Fruit fly (Drosophila melanogaster) whole organism, embryonic: ENCODE data around the gene Gart.
A peak's percentile ranks its signal among the peaks of the same experiment; 100 is the strongest.

ENCODE experiments used
- Bteb2 ChIP-seq: fragments of 200-800 bp; sonication (Bioruptor generic); optimal IDR thresholded peaks from 2 replicates; lab custom pipeline; 2016; ENCODE audit warnings: missing biosample characterization, missing genetic modification characterization
- C15 ChIP-seq: fragments of 200-800 bp; sonication (Bioruptor generic); IDR thresholded peaks from 3 replicates; pipeline ENCODE4 v1.3.6; 2022; ENCODE audit warnings: missing biosample characterization, missing genetic modification characterization
- CG13296 ChIP-seq: fragments of 200-800 bp; sonication (Bioruptor generic); optimal IDR thresholded peaks from 3 replicates; lab custom pipeline; 2018; ENCODE audit warnings: missing biosample characterization, mild to moderate bottlenecking, missing genetic modification characterization
- CG13894 ChIP-seq: fragments of 200-800 bp; sonication (Bioruptor generic); optimal IDR thresholded peaks from 3 replicates; lab custom pipeline; 2018; ENCODE audit warnings: missing biosample characterization, mild to moderate bottlenecking, missing genetic modification characterization, moderate library complexity
- CG15479 ChIP-seq: fragments of 200-800 bp; sonication (Bioruptor generic); optimal IDR thresholded peaks from 3 replicates; lab custom pipeline; 2019; ENCODE audit warnings: missing biosample characterization, mild to moderate bottlenecking, missing genetic modification characterization, moderate library complexity
- CG16815 ChIP-seq: fragments of 200-800 bp; sonication (Bioruptor generic); optimal IDR thresholded peaks from 3 replicates; lab custom pipeline; 2017; ENCODE audit warnings: missing biosample characterization, mild to moderate bottlenecking, missing genetic modification characterization
- CG18599 ChIP-seq: fragments of 200-800 bp; sonication (Bioruptor generic); optimal IDR thresholded peaks from 3 replicates; lab custom pipeline; 2017; ENCODE audit warnings: missing biosample characterization, missing genetic modification characterization, mild to moderate bottlenecking, moderate library complexity, missing genetic modification reagents
- CG2712 ChIP-seq: fragments of 200-800 bp; optimal IDR thresholded peaks from 3 replicates; lab custom pipeline; 2019; ENCODE audit warnings: missing biosample characterization, mild to moderate bottlenecking, missing genetic modification characterization, moderate library complexity
- CG30020 ChIP-seq: fragments of 200-800 bp; optimal IDR thresholded peaks from 2 replicates; lab custom pipeline; 2019; ENCODE audit warnings: missing biosample characterization, mild to moderate bottlenecking, missing genetic modification characterization, moderate library complexity
- CG32767 ChIP-seq: fragments of 200-800 bp; sonication (Bioruptor generic); IDR thresholded peaks from 2 replicates; pipeline ENCODE4 v1.3.6; 2022; ENCODE audit warnings: missing biosample characterization, missing genetic modification characterization
- CG34224 ChIP-seq: fragments of 200-800 bp; sonication (Bioruptor generic); IDR thresholded peaks from 3 replicates; pipeline ENCODE4 v1.3.6; 2022; ENCODE audit warnings: missing biosample characterization, missing genetic modification characterization; ENCODE audit not compliant: partially characterized antibody
- CG34422 ChIP-seq: fragments of 200-800 bp; sonication (Bioruptor generic); IDR thresholded peaks from 3 replicates; pipeline ENCODE4 v1.3.6; 2022; ENCODE audit warnings: missing biosample characterization, missing genetic modification characterization
- CG3726 ChIP-seq: fragments of 200-800 bp; sonication (Bioruptor generic); IDR thresholded peaks from 3 replicates; pipeline ENCODE4, ENCODE4 v1.3.6; 2022; ENCODE audit warnings: missing biosample characterization, missing genetic modification characterization
- CG3847 ChIP-seq: fragments of 200-800 bp; sonication (Bioruptor generic); IDR thresholded peaks from 2 replicates; pipeline ENCODE4 v1.3.6; 2022; ENCODE audit warnings: missing biosample characterization, missing genetic modification characterization
- CG4707 ChIP-seq: fragments of 200-800 bp; sonication (Bioruptor generic); optimal IDR thresholded peaks from 2 replicates; lab custom pipeline; 2018; ENCODE audit warnings: missing biosample characterization, mild to moderate bottlenecking, missing genetic modification characterization, moderate library complexity
- CG6791 ChIP-seq: fragments of 200-800 bp; sonication (Bioruptor generic); IDR thresholded peaks from 3 replicates; pipeline ENCODE4 v1.3.6; 2022; ENCODE audit warnings: missing biosample characterization, missing genetic modification characterization; ENCODE audit not compliant: partially characterized antibody
- CG7786 ChIP-seq: fragments of 200-800 bp; sonication (Bioruptor generic); optimal IDR thresholded peaks from 2 replicates; lab custom pipeline; 2016; ENCODE audit warnings: missing biosample characterization, missing genetic modification characterization
- CG7987 ChIP-seq: fragments of 200-800 bp; sonication (Bioruptor generic); optimal IDR thresholded peaks from 2 replicates; lab custom pipeline; 2018; ENCODE audit warnings: missing biosample characterization, mild to moderate bottlenecking, missing genetic modification characterization, moderate library complexity
- CG8290 ChIP-seq, 3 experiments: fragments of 200-800 bp; sonication (Bioruptor generic); optimal IDR thresholded peaks; 2 replicates each; lab custom pipeline; 2016 to 2019; ENCODE audit warnings: missing biosample characterization in 3 of 3, missing genetic modification characterization in 3 of 3, mild to moderate bottlenecking in 2 of 3, moderate library complexity in 1 of 3
- CG8924 ChIP-seq: fragments of 200-800 bp; optimal IDR thresholded peaks from 3 replicates; lab custom pipeline; 2019; ENCODE audit warnings: missing biosample characterization, mild to moderate bottlenecking, missing genetic modification characterization, moderate library complexity
- CG9876 ChIP-seq: fragments of 200-800 bp; sonication (Bioruptor generic); optimal IDR thresholded peaks from 2 replicates; lab custom pipeline; 2016; ENCODE audit warnings: missing biosample characterization, missing genetic modification characterization
- D ChIP-seq, 2 experiments: fragments of 200-800 bp in 1 of 2; fragments of >200 bp in 1 of 2; sonication (Bioruptor generic) in 1 of 2; optimal IDR thresholded peaks; 2 replicates in 1 of 2; 3 replicates in 1 of 2; lab custom pipeline; 2017; ENCODE audit warnings: mild to moderate bottlenecking in 1 of 2, missing biosample characterization in 1 of 2, missing genetic modification characterization in 1 of 2, missing genetic modification reagents in 1 of 2
- Dfd ChIP-seq, 2 experiments: fragments of >200 bp; optimal IDR thresholded peaks; 2 replicates each; lab custom pipeline; 2017; ENCODE audit warnings: missing biosample characterization in 2 of 2, missing genetic modification characterization in 2 of 2
- H15 ChIP-seq: fragments of 200-800 bp; sonication (Bioruptor generic); IDR thresholded peaks from 3 replicates; pipeline ENCODE4 v1.3.6; 2022; ENCODE audit warnings: missing biosample characterization, missing genetic modification characterization
- HmgD ChIP-seq: fragments of 200-800 bp; sonication (Bioruptor generic); optimal IDR thresholded peaks from 3 replicates; lab custom pipeline; 2016; ENCODE audit warnings: missing biosample characterization, missing genetic modification characterization
- MBD-R2 ChIP-seq: fragments of 200-800 bp; sonication (Bioruptor generic); IDR thresholded peaks from 2 replicates; pipeline ENCODE4 v1.3.6; 2022; ENCODE audit warnings: missing biosample characterization, missing genetic modification characterization
- MESR4 ChIP-seq: fragments of 200-800 bp; sonication (Bioruptor generic); optimal IDR thresholded peaks from 2 replicates; lab custom pipeline; 2018; ENCODE audit warnings: missing biosample characterization, mild to moderate bottlenecking, missing genetic modification characterization, moderate library complexity
- Max ChIP-seq: fragments of 200-800 bp; sonication (Bioruptor generic); optimal IDR thresholded peaks from 2 replicates; lab custom pipeline; 2016; ENCODE audit warnings: missing biosample characterization, mild to moderate bottlenecking, missing genetic modification characterization
- Med ChIP-seq: fragments of 200-800 bp; sonication (Bioruptor generic); peaks from one replicate; lab custom pipeline; 2016; ENCODE audit warnings: missing biosample characterization, missing genetic modification characterization, mild to moderate bottlenecking, inconsistent platforms, moderate library complexity
- NC2β ChIP-seq: fragments of 200-800 bp; sonication (Bioruptor generic); optimal IDR thresholded peaks from 2 replicates; lab custom pipeline; 2016; ENCODE audit warnings: missing biosample characterization, missing genetic modification characterization
- bigmax ChIP-seq: fragments of 200-800 bp; sonication (Bioruptor generic); optimal IDR thresholded peaks from 2 replicates; lab custom pipeline; 2018; ENCODE audit warnings: missing biosample characterization, mild to moderate bottlenecking, missing genetic modification characterization
- cg ChIP-seq: fragments of 200-800 bp; sonication (Bioruptor generic); optimal IDR thresholded peaks from 3 replicates; lab custom pipeline; 2019; ENCODE audit warnings: missing biosample characterization, mild to moderate bottlenecking, missing genetic modification characterization, moderate library complexity
- chm ChIP-seq: fragments of 200-800 bp; sonication (Bioruptor generic); IDR thresholded peaks from 2 replicates; pipeline ENCODE4 v1.3.6; 2022; ENCODE audit warnings: missing biosample characterization, missing genetic modification characterization
- ewg ChIP-seq: fragments of 200-800 bp; sonication (Bioruptor generic); optimal IDR thresholded peaks from 3 replicates; lab custom pipeline; 2017; ENCODE audit warnings: mild to moderate bottlenecking, missing biosample characterization, missing genetic modification reagents, missing genetic modification characterization
- fu2 ChIP-seq: fragments of 200-800 bp; sonication (Bioruptor generic); optimal IDR thresholded peaks from 2 replicates; lab custom pipeline; 2016; ENCODE audit warnings: missing biosample characterization, missing genetic modification characterization
- ken ChIP-seq: fragments of 200-800 bp; sonication (Bioruptor generic); IDR thresholded peaks from 3 replicates; pipeline ENCODE4 v1.3.6; 2022; ENCODE audit warnings: missing biosample characterization, missing genetic modification characterization
- luna ChIP-seq: fragments of 200-800 bp; sonication (Bioruptor generic); optimal IDR thresholded peaks from 2 replicates; lab custom pipeline; 2016; ENCODE audit warnings: missing biosample characterization, missing genetic modification characterization
- maf-S ChIP-seq: fragments of 200-800 bp; sonication (Bioruptor generic); optimal IDR thresholded peaks from 2 replicates; lab custom pipeline; 2016; ENCODE audit warnings: missing biosample characterization, missing genetic modification characterization
- nau ChIP-seq: fragments of 200-800 bp; sonication (Bioruptor generic); optimal IDR thresholded peaks from 3 replicates; lab custom pipeline; 2017; ENCODE audit warnings: missing biosample characterization, mild to moderate bottlenecking, missing genetic modification characterization, missing genetic modification reagents
- psq ChIP-seq: fragments of 200-800 bp; sonication (Bioruptor generic); optimal IDR thresholded peaks from 2 replicates; lab custom pipeline; 2017; ENCODE audit warnings: missing biosample characterization, missing genetic modification characterization
- pzg ChIP-seq: fragments of 200-800 bp; sonication (Bioruptor generic); optimal IDR thresholded peaks from 3 replicates; lab custom pipeline; 2018; ENCODE audit warnings: missing biosample characterization, mild to moderate bottlenecking, missing genetic modification characterization, moderate library complexity
- rib ChIP-seq: fragments of 200-800 bp; sonication (Bioruptor generic); IDR thresholded peaks from 2 replicates; pipeline ENCODE4 v1.3.6; 2022; ENCODE audit warnings: missing biosample characterization, missing genetic modification characterization
- sc ChIP-seq, 3 experiments: fragments of >200 bp in 2 of 3; fragments of 200-800 bp in 1 of 3; sonication (Bioruptor generic) in 1 of 3; optimal IDR thresholded peaks; 2 replicates in 2 of 3; 3 replicates in 1 of 3; lab custom pipeline; 2017; ENCODE audit warnings: mild to moderate bottlenecking in 1 of 3, missing biosample characterization in 1 of 3, missing genetic modification characterization in 1 of 3, missing genetic modification reagents in 1 of 3
- sens ChIP-seq: fragments of 200-800 bp; sonication (Bioruptor generic); peaks from one replicate; lab custom pipeline; 2016; ENCODE audit warnings: missing biosample characterization, missing genetic modification characterization
- sug ChIP-seq: fragments of 200-800 bp; optimal IDR thresholded peaks from 2 replicates; lab custom pipeline; 2019; ENCODE audit warnings: missing biosample characterization, mild to moderate bottlenecking, missing genetic modification characterization, moderate library complexity
- tin ChIP-seq: fragments of 200-800 bp; sonication (Bioruptor generic); optimal IDR thresholded peaks from 3 replicates; lab custom pipeline; 2016; ENCODE audit warnings: missing biosample characterization, missing genetic modification characterization
- wek ChIP-seq: fragments of 200-800 bp; sonication (Bioruptor generic); optimal IDR thresholded peaks from 3 replicates; lab custom pipeline; 2018; ENCODE audit warnings: missing biosample characterization, mild to moderate bottlenecking, missing genetic modification characterization, moderate library complexity

The Gart gene

DNA sequence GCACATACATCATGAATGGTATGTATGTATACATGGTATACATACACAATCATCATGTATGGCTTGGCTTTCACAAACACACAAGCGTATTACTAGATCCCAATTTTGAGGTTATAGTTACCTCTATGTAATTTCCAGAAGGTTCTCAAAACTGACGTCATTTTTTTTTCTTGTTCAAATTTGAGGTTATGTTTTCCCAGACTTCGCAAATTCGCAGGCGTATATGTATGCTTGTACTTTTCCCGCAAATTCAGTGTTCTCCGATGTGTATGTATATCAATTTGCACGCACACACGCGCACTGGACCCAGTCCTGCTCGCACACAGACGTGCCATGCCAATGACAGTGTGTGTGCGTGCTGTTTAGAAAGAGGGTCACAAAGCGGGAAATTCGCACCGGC, 57.4 kb downstream of the Gart start (continued):
- TF ChIP-seq tin (GFP tag; lab: Kevin White, UChicago), result no peak
- TF ChIP-seq Max (GFP tag; lab: Kevin White, UChicago), result no peak
- TF ChIP-seq ewg, result peak; percentile 85
- TF ChIP-seq CG13894 (tag; lab: Kevin White, UChicago), result peak; percentile 63
- peak; percentile 12 for TF ChIP-seq wek (GFP tag; lab: Kevin White, UChicago)
- peak; percentile 43 for TF ChIP-seq MESR4 (GFP tag; lab: Kevin White, UChicago)
- TF ChIP-seq CG18599 (GFP tag; lab: Kevin White, UChicago), result no peak
- no peak for TF ChIP-seq CG4707 (GFP tag; lab: Kevin White, UChicago)
- no peak for TF ChIP-seq CG2712 (tag; lab: Kevin White, UChicago)
- TF ChIP-seq MBD-R2 (GFP tag; lab: Robert Waterston, UW), result peak; percentile 31; the same call in 1 of the 2 replicates
- TF ChIP-seq chm, result peak; percentile 40; the same call in 1 of the 2 replicates
- peak; percentile 56; the same call in 2 of the 3 replicates for TF ChIP-seq CG34422 (GFP tag; lab: Robert Waterston, UW)
- no peak for TF ChIP-seq sc (optimal IDR thresholded peaks at IDR 0.05; lab: Kevin White, UChicago)
- no peak for TF ChIP-seq sc (GFP tag; optimal IDR thresholded peaks at IDR 0.05; lab: Kevin White, UChicago)
- peak; percentile 9 for TF ChIP-seq CG13296 (GFP tag; lab: Kevin White, UChicago)
- TF ChIP-seq CG3847 (GFP tag; lab: Robert Waterston, UW), result no peak
- TF ChIP-seq rib (GFP tag; lab: Robert Waterston, UW), result peak; percentile 29; the same call in 1 of the 2 replicates
- no peak for TF ChIP-seq H15 (GFP tag; lab: Robert Waterston, UW)
- no peak for TF ChIP-seq fu2 (GFP tag; lab: Kevin White, UChicago)
- no peak for TF ChIP-seq CG9876 (GFP tag; lab: Kevin White, UChicago)
- TF ChIP-seq CG15479 (GFP tag; lab: Kevin White, UChicago), result peak; percentile 71
- no peak for TF ChIP-seq CG7786 (GFP tag; lab: Kevin White, UChicago)
- peak; percentile 20 for TF ChIP-seq CG8924 (tag; lab: Kevin White, UChicago)
- peak; percentile 26; the same call in 1 of the 3 replicates for TF ChIP-seq CG34224 (GFP tag; lab: Robert Waterston, UW)
- no peak for TF ChIP-seq CG3726 (GFP tag; lab: Robert Waterston, UW)
- peak; percentile 48 for TF ChIP-seq sens (GFP tag; lab: Kevin White, UChicago)
- no peak for TF ChIP-seq CG7987
- TF ChIP-seq Med, result peak; percentile 43
- TF ChIP-seq CG32767 (GFP tag; lab: Robert Waterston, UW), result peak; percentile 95
- TF ChIP-seq Bteb2 (GFP tag; lab: Kevin White, UChicago), result no peak
- no peak for TF ChIP-seq ken (GFP tag; lab: Robert Waterston, UW)
- TF ChIP-seq CG30020, result peak; percentile 51
- TF ChIP-seq CG16815, result no peak
- TF ChIP-seq Dfd (GFP tag; optimal IDR thresholded peaks at IDR 0.05; lab: Kevin White, UChicago), result no peak
- TF ChIP-seq luna (GFP tag; lab: Kevin White, UChicago), result no peak
- TF ChIP-seq nau (GFP tag; lab: Kevin White, UChicago), result no peak
- peak; percentile 99 for TF ChIP-seq CG8290 (GFP tag; optimal IDR thresholded peaks at IDR 0.05; lab: Kevin White, UChicago)
- TF ChIP-seq CG8290 (tag; optimal IDR thresholded peaks at IDR 0.05; lab: Kevin White, UChicago), result peak; percentile 30 to 87
- TF ChIP-seq maf-S, result no peak
- peak; percentile 5 for TF ChIP-seq sug (tag; lab: Kevin White, UChicago)
- peak; percentile 2 for TF ChIP-seq HmgD (GFP tag; lab: Kevin White, UChicago)
- peak; percentile 68 for TF ChIP-seq CG6791 (GFP tag; lab: Robert Waterston, UW)
- TF ChIP-seq D (optimal IDR thresholded peaks at IDR 0.05; lab: Kevin White, UChicago), result no peak
- no peak for TF ChIP-seq D (GFP tag; optimal IDR thresholded peaks at IDR 0.05; lab: Kevin White, UChicago)
- TF ChIP-seq NC2β (GFP tag; lab: Kevin White, UChicago), result no peak
- 0 out of 3 replicates have a peak, but pooled peaks have one; percentile 23 for TF ChIP-seq C15
- no peak for TF ChIP-seq psq (GFP tag; lab: Kevin White, UChicago)
- peak; percentile 84 for TF ChIP-seq cg (GFP tag; lab: Kevin White, UChicago)
- TF ChIP-seq bigmax (GFP tag; lab: Kevin White, UChicago), result peak; percentile 97
- TF ChIP-seq pzg (GFP tag; lab: Kevin White, UChicago), result peak; percentile 10
